Worm (Caenorhabditis elegans) whole organism, late embryonic: ENCODE results near the gene dnj-19.
A peak's percentile ranks its signal among the peaks of the same experiment; 100 is the strongest.

ENCODE experiments used
- C08G9.2 ChIP-seq: sonication (generic microtip); optimal IDR thresholded peaks from 2 replicates; lab custom pipeline; 2016; ENCODE audit warnings: mild to moderate bottlenecking, missing genetic modification characterization, moderate library complexity, missing compliant biosample characterization
- T23F11.4 ChIP-seq: fragments of 200-800 bp; sonication (Bioruptor generic); optimal IDR thresholded peaks from 2 replicates; lab custom pipeline; 2018; ENCODE audit warnings: mild to moderate bottlenecking, missing genetic modification characterization, missing compliant biosample characterization
- ceh-18 ChIP-seq: sonication (generic microtip); optimal IDR thresholded peaks from 2 replicates; lab custom pipeline; 2016; ENCODE audit warnings: missing genetic modification characterization, missing compliant biosample characterization
- ceh-24 ChIP-seq: sonication (generic microtip); optimal IDR thresholded peaks from 2 replicates; lab custom pipeline; 2016; ENCODE audit warnings: mild to moderate bottlenecking, missing genetic modification characterization, missing compliant biosample characterization
- ceh-31 ChIP-seq: sonication (generic microtip); optimal IDR thresholded peaks from 2 replicates; lab custom pipeline; 2016; ENCODE audit warnings: missing genetic modification characterization, missing compliant biosample characterization
- ceh-45 ChIP-seq: fragments of 200-800 bp; sonication (Bioruptor generic); IDR thresholded peaks from 2 replicates; pipeline ENCODE4 v1.3.6; 2022; ENCODE audit warnings: missing genetic modification reagents, missing genetic modification characterization, missing compliant biosample characterization
- elt-2 ChIP-seq: sonication (generic microtip); optimal IDR thresholded peaks from 2 replicates; lab custom pipeline; 2016; ENCODE audit warnings: missing genetic modification reagents, missing genetic modification characterization, missing compliant biosample characterization
- elt-4 ChIP-seq: sonication (generic microtip); optimal IDR thresholded peaks from 2 replicates; lab custom pipeline; 2016; ENCODE audit warnings: missing genetic modification characterization, missing compliant biosample characterization
- ets-4 ChIP-seq: sonication (generic microtip); optimal IDR thresholded peaks from 2 replicates; lab custom pipeline; 2016; ENCODE audit warnings: missing genetic modification characterization, missing compliant biosample characterization
- eyg-1 ChIP-seq: sonication (generic microtip); optimal IDR thresholded peaks from 2 replicates; lab custom pipeline; 2016; ENCODE audit warnings: missing genotype, missing genetic modification characterization, missing compliant biosample characterization
- fax-1 ChIP-seq: sonication (generic microtip); optimal IDR thresholded peaks from 2 replicates; lab custom pipeline; 2016; ENCODE audit warnings: missing genotype, missing genetic modification characterization, missing compliant biosample characterization
- fkh-10 ChIP-seq: fragments of 150-350 bp; optimal IDR thresholded peaks from 2 replicates; lab custom pipeline; 2014; ENCODE audit warnings: missing biosample characterization, missing genetic modification reagents, missing genetic modification characterization
- fkh-6 ChIP-seq: sonication (generic microtip); optimal IDR thresholded peaks from 2 replicates; lab custom pipeline; 2016; ENCODE audit warnings: missing genetic modification characterization, missing compliant biosample characterization
- hlh-13 ChIP-seq: fragments of 200-800 bp; sonication (Bioruptor generic); optimal IDR thresholded peaks from 2 replicates; lab custom pipeline; 2018; ENCODE audit warnings: mild to moderate bottlenecking, missing genetic modification characterization, missing compliant biosample characterization
- hlh-15 ChIP-seq: sonication (generic microtip); optimal IDR thresholded peaks from 2 replicates; lab custom pipeline; 2016; ENCODE audit warnings: missing genetic modification characterization, missing compliant biosample characterization
- hlh-30 ChIP-seq: sonication (generic microtip); optimal IDR thresholded peaks from 2 replicates; lab custom pipeline; 2017; ENCODE audit warnings: antibody characterized with exemption, missing genetic modification characterization, missing compliant biosample characterization; ENCODE audit not compliant: insufficient read depth
- lim-6 ChIP-seq: sonication (generic microtip); optimal IDR thresholded peaks from 2 replicates; lab custom pipeline; 2016; ENCODE audit warnings: missing genetic modification characterization, missing compliant biosample characterization
- lin-11 ChIP-seq: fragments of 200-800 bp; sonication (Bioruptor generic); optimal IDR thresholded peaks from 2 replicates; lab custom pipeline; 2018; ENCODE audit warnings: mild to moderate bottlenecking, missing genetic modification characterization, missing compliant biosample characterization
- madf-2 ChIP-seq: sonication (generic microtip); optimal IDR thresholded peaks from 2 replicates; lab custom pipeline; 2017; ENCODE audit warnings: missing genetic modification characterization, missing compliant biosample characterization
- mec-3 ChIP-seq: sonication (generic microtip); optimal IDR thresholded peaks from 2 replicates; lab custom pipeline; 2016; ENCODE audit warnings: borderline replicate concordance, missing genetic modification characterization, missing compliant biosample characterization
- nfya-1 ChIP-seq: sonication (generic microtip); optimal IDR thresholded peaks from 2 replicates; lab custom pipeline; 2017; ENCODE audit warnings: missing genetic modification characterization, mild to moderate bottlenecking, missing compliant biosample characterization, antibody characterized with exemption, moderate library complexity
- npax-4 ChIP-seq: sonication (generic microtip); optimal IDR thresholded peaks from 2 replicates; lab custom pipeline; 2016; ENCODE audit warnings: missing genetic modification characterization, missing compliant biosample characterization
- pat-9 ChIP-seq: fragments of 200-800 bp; sonication (Bioruptor generic); optimal IDR thresholded peaks from 2 replicates; lab custom pipeline; 2018; ENCODE audit warnings: mild to moderate bottlenecking, missing genetic modification characterization, moderate library complexity, missing compliant biosample characterization
- pha-4 ChIP-seq: fragments of 150-350 bp; optimal IDR thresholded peaks from 2 replicates; lab custom pipeline; 2018; ENCODE audit warnings: missing biosample characterization, missing genetic modification reagents, missing genetic modification characterization
- pqm-1 ChIP-seq: sonication (generic microtip); optimal IDR thresholded peaks from 2 replicates; lab custom pipeline; 2016; ENCODE audit warnings: missing genetic modification characterization, missing compliant biosample characterization
- ref-2 ChIP-seq: sonication (generic microtip); optimal IDR thresholded peaks from 2 replicates; lab custom pipeline; 2016; ENCODE audit warnings: missing genetic modification characterization, missing compliant biosample characterization
- rnt-1 ChIP-seq: sonication (generic microtip); optimal IDR thresholded peaks from 2 replicates; lab custom pipeline; 2016; ENCODE audit warnings: missing genetic modification characterization, missing compliant biosample characterization
- sox-4 ChIP-seq: sonication (generic microtip); optimal IDR thresholded peaks from 2 replicates; lab custom pipeline; 2017; ENCODE audit warnings: mild to moderate bottlenecking, missing genetic modification characterization, inconsistent platforms, missing compliant biosample characterization
- unc-3 ChIP-seq, 2 experiments: fragments of 200-800 bp in 1 of 2; sonication (Bioruptor generic) in 1 of 2; sonication (generic microtip) in 1 of 2; conservative IDR thresholded peaks in 1 of 2; optimal IDR thresholded peaks in 1 of 2; 2 replicates each; pipeline versions ENCODE4 v1.3.6 to Lab custom; 2016 to 2022; ENCODE audit warnings: missing compliant biosample characterization in 2 of 2, missing genetic modification characterization in 2 of 2, missing genetic modification reagents in 1 of 2
- unc-55 ChIP-seq: sonication (generic microtip); optimal IDR thresholded peaks from 2 replicates; lab custom pipeline; 2017; ENCODE audit warnings: missing biosample characterization, missing genetic modification reagents, missing genetic modification characterization
- ztf-16 ChIP-seq: sonication (generic microtip); optimal IDR thresholded peaks from 2 replicates; lab custom pipeline; 2017; ENCODE audit warnings: missing genetic modification characterization, missing compliant biosample characterization

The dnj-19 gene

DNA sequence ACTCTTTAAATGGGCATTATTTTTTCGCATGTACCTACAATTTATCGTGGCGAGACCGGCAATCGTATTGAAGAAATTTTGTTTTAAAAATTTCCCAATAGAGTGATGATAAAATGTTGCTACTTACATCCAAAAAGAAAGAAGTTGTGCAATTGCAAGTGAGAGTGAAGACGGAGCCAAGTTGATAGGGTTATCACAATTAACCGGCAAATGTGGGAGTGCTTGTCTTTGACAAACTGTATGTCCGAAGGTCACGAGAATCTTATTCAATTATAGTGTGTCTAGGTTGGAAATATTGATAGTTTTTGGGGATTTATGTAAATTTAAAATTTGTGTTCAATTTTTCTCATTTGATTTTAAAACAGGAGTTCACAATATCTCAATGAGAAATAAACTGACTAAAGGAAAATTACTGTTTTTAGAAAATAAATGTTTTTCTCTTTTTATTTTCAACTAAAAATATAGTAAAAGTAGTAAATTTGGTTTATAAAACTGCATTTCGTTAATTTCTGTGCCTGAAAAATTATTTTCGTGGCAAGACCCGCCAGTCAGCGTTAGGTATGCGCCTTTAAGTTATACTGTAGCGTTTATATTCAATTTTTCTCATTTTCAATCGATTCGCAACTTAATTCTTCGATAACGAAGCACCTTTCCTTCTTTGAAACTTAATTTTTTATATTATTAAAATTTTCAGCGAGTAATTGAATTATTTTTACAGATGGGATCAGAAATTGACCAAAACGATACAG lies 9.1 kb upstream of the dnj-19 start, which contains the start of the genes hpo-15 and mms-19:
Gene hpo-15 (minus strand): TSS at position 201 of the 749 bp plus-strand sequence.
Gene mms-19 (plus strand): TSS at position 719 of the 749 bp plus-strand sequence.
- TF ChIP-seq mec-3 (tag; lab: Kevin White, UChicago) (no peak), elt-2 (tag; lab: Kevin White, UChicago) (no peak), hlh-13 (no peak), hlh-15 (tag; lab: Kevin White, UChicago) (no peak), lim-6 (tag; lab: Kevin White, UChicago) (no peak), eyg-1 (tag; lab: Kevin White, UChicago) (no peak), fkh-10 (GFP tag; lab: Kevin White, UChicago) (no peak), madf-2 (tag; lab: Kevin White, UChicago) (no peak), ceh-18 (tag; lab: Kevin White, UChicago) (no peak), elt-4 (no peak), unc-55 (no peak), pha-4 (tag; lab: Kevin White, UChicago) (no peak), C08G9.2 (tag; lab: Kevin White, UChicago) (no peak)

DNA sequence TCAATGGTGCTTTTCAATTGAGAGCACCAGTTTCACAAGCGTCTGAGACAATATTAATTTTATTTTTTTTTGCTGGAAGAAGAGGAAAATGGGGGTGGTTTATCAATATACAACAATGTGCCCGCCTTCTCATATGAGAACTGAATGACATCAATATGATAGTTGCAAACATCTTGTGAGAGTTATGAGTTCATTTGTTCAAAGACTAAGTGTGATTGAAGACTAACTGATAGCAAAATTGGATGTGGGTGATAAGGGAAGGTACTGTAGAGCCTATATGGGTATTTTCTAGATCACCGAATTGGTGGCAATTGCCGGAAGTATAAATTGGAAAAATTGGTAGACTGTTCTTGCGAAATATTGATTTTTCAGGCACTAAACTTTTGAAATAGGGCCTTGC lies 7.9 kb upstream of the dnj-19 start:
- peak; percentile 15 for TF ChIP-seq elt-2 (tag; lab: Kevin White, UChicago)
- no peak for TF ChIP-seq fax-1 (tag; lab: Kevin White, UChicago)

DNA sequence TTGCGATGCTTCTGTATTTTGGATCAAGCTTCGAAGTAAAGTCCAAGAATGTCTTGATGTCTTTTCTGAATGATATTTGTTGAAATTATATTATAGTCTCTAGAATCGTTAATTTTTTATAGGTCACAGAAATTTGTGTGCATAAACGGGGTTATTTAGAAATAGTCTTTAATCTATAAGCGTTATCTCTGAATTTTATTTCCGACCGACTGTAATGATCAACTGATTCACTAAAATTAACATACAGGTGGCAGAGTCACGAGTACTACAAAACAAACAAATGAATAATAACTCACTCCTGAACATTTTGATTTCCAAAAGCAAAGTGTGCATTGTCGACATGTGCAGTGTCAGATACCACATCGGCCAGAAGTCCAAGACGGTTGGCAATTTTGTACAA lies 7.1 kb upstream of the dnj-19 start:
- TF ChIP-seq fax-1 (tag; lab: Kevin White, UChicago) (no peak), ztf-16 (tag; lab: Kevin White, UChicago) (no peak), elt-2 (tag; lab: Kevin White, UChicago) (no peak), pqm-1 (tag; lab: Kevin White, UChicago) (no peak), unc-3 (GFP tag; conservative IDR thresholded peaks at IDR 0.05; lab: Robert Waterston, UW) (no peak), unc-3 (tag; optimal IDR thresholded peaks at IDR 0.05; lab: Kevin White, UChicago) (no peak), lin-11 (tag; lab: Kevin White, UChicago) (no peak), ceh-31 (tag; lab: Kevin White, UChicago) (no peak), npax-4 (tag; lab: Kevin White, UChicago) (no peak)

ce11 chrV:5509966-5510365 lies 5.3 kb upstream of the dnj-19 start:
- TF ChIP-seq elt-2 (tag; lab: Kevin White, UChicago), result no peak
- no peak for TF ChIP-seq unc-55
- no peak for TF ChIP-seq sox-4 (tag; lab: Kevin White, UChicago)
- TF ChIP-seq mec-3 (tag; lab: Kevin White, UChicago), result no peak
- TF ChIP-seq rnt-1, result no peak
- TF ChIP-seq ref-2 (tag; lab: Kevin White, UChicago), result no peak
- no peak for TF ChIP-seq ets-4
- no peak for TF ChIP-seq pat-9
- TF ChIP-seq nfya-1 (tag; lab: Kevin White, UChicago), result no peak
- TF ChIP-seq T23F11.4 (GFP tag; lab: Kevin White, UChicago), result no peak
- TF ChIP-seq hlh-15 (tag; lab: Kevin White, UChicago), result no peak
- no peak for TF ChIP-seq ceh-31 (tag; lab: Kevin White, UChicago)
- TF ChIP-seq hlh-30 (tag; lab: Kevin White, UChicago), result no peak
- TF ChIP-seq ceh-24 (tag; lab: Kevin White, UChicago), result no peak
- TF ChIP-seq, all 69 proteins: peak for 0

DNA sequence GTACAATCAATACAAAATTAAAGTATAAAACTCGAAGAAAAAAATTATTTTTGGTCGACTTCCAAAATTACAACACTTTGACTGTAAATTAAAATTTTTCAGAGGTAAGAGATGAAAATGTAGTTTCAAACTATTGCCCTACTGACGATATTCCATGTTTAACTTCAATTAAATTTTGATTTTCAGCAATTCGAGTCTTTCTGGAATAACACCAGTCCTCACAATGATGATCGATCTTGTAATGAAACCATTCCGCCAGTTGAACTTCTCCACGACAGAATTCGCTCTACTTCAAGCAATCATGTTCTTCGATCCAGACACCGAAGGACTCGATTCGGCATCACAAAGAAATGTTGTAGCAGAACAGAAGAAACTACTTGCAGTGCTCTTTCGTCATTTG lies 4.5 kb upstream of the dnj-19 start:
- no peak for TF ChIP-seq fkh-6 (tag; lab: Kevin White, UChicago)
- no peak for TF ChIP-seq elt-4
- TF ChIP-seq ceh-18 (tag; lab: Kevin White, UChicago), result no peak
- no peak for TF ChIP-seq ceh-45 (GFP tag; lab: Robert Waterston, UW)
- no peak for TF ChIP-seq npax-4 (tag; lab: Kevin White, UChicago)
- no peak for TF ChIP-seq hlh-13
- TF ChIP-seq unc-55, result no peak
